Fruit fly (Drosophila melanogaster) whole organism, embryonic: ENCODE results near the gene eIF4G2.

Experiments
- Antp ChIP-seq: fragments of 200-800 bp; sonication (Bioruptor generic); optimal IDR thresholded peaks from 3 replicates; lab custom pipeline; 2016; ENCODE audit warnings: missing biosample characterization, missing genetic modification characterization
- CG1024 ChIP-seq: fragments of 200-800 bp; sonication (Bioruptor generic); IDR thresholded peaks from 2 replicates; pipeline ENCODE4 v1.3.6; 2022; ENCODE audit warnings: missing biosample characterization, missing genetic modification characterization
- CG10543 ChIP-seq: fragments of 200-800 bp; sonication (Bioruptor generic); optimal IDR thresholded peaks from 3 replicates; lab custom pipeline; 2017; ENCODE audit warnings: missing biosample characterization, mild to moderate bottlenecking, missing genetic modification characterization, moderate library complexity
- CG11696 ChIP-seq: fragments of 200-800 bp; sonication (Bioruptor generic); IDR thresholded peaks from 2 replicates; pipeline ENCODE4 v1.3.6; 2022; ENCODE audit warnings: missing biosample characterization, missing genetic modification characterization
- CG1233 ChIP-seq: fragments of 200-800 bp; sonication (Bioruptor generic); optimal IDR thresholded peaks from 4 replicates; lab custom pipeline; 2018; ENCODE audit warnings: missing biosample characterization, mild to moderate bottlenecking, missing genetic modification characterization
- CG13287 ChIP-seq: fragments of 200-800 bp; sonication (Bioruptor generic); IDR thresholded peaks from 2 replicates; pipeline ENCODE4 v1.3.6; 2022; ENCODE audit warnings: missing biosample characterization, missing genetic modification characterization; ENCODE audit not compliant: partially characterized antibody
- CG14710 ChIP-seq: fragments of 200-800 bp; sonication (Bioruptor generic); optimal IDR thresholded peaks from 3 replicates; lab custom pipeline; 2019; ENCODE audit warnings: missing biosample characterization, mild to moderate bottlenecking, missing genetic modification characterization, moderate library complexity
- CG1603 ChIP-seq: fragments of 200-800 bp; sonication (Bioruptor generic); optimal IDR thresholded peaks from 2 replicates; lab custom pipeline; 2019; ENCODE audit warnings: missing biosample characterization, mild to moderate bottlenecking, missing genetic modification characterization, moderate library complexity
- CG16813 ChIP-seq: fragments of 200-800 bp; sonication (Bioruptor generic); IDR thresholded peaks from 3 replicates; pipeline ENCODE4 v1.3.6; 2022; ENCODE audit warnings: missing biosample characterization, missing genetic modification characterization; ENCODE audit not compliant: partially characterized antibody
- CG2678 ChIP-seq: fragments of 200-800 bp; sonication (Bioruptor generic); optimal IDR thresholded peaks from 3 replicates; lab custom pipeline; 2019; ENCODE audit warnings: missing biosample characterization, mild to moderate bottlenecking, missing genetic modification characterization, moderate library complexity
- CG32532 ChIP-seq: fragments of 200-800 bp; sonication (Bioruptor generic); IDR thresholded peaks from 2 replicates; pipeline ENCODE4 v1.3.6; 2022; ENCODE audit warnings: missing biosample characterization, missing genetic modification characterization
- CG34422 ChIP-seq: fragments of 200-800 bp; sonication (Bioruptor generic); IDR thresholded peaks from 3 replicates; pipeline ENCODE4 v1.3.6; 2022; ENCODE audit warnings: missing biosample characterization, missing genetic modification characterization
- CG3847 ChIP-seq: fragments of 200-800 bp; sonication (Bioruptor generic); IDR thresholded peaks from 2 replicates; pipeline ENCODE4 v1.3.6; 2022; ENCODE audit warnings: missing biosample characterization, missing genetic modification characterization
- CG4282 ChIP-seq: fragments of 200-800 bp; sonication (Bioruptor generic); optimal IDR thresholded peaks from 2 replicates; lab custom pipeline; 2016; ENCODE audit warnings: missing biosample characterization, missing genetic modification characterization
- CG4707 ChIP-seq: fragments of 200-800 bp; sonication (Bioruptor generic); optimal IDR thresholded peaks from 2 replicates; lab custom pipeline; 2018; ENCODE audit warnings: missing biosample characterization, mild to moderate bottlenecking, missing genetic modification characterization, moderate library complexity
- CG6683 ChIP-seq: fragments of 200-800 bp; sonication (Bioruptor generic); optimal IDR thresholded peaks from 2 replicates; lab custom pipeline; 2017; ENCODE audit warnings: missing biosample characterization, mild to moderate bottlenecking, missing genetic modification characterization, missing genetic modification reagents
- CG6765 ChIP-seq: fragments of 200-800 bp; sonication (Bioruptor generic); optimal IDR thresholded peaks from 3 replicates; lab custom pipeline; 2017; ENCODE audit warnings: missing biosample characterization, mild to moderate bottlenecking, missing genetic modification characterization
- CG9876 ChIP-seq: fragments of 200-800 bp; sonication (Bioruptor generic); optimal IDR thresholded peaks from 2 replicates; lab custom pipeline; 2016; ENCODE audit warnings: missing biosample characterization, missing genetic modification characterization
- D19A ChIP-seq: fragments of 200-800 bp; optimal IDR thresholded peaks from 3 replicates; lab custom pipeline; 2019; ENCODE audit warnings: missing biosample characterization, mild to moderate bottlenecking, missing genetic modification characterization, moderate library complexity
- Dll ChIP-seq: fragments of 200-800 bp; sonication (Bioruptor generic); IDR thresholded peaks from 4 replicates; pipeline ENCODE4 v1.3.6; 2022; ENCODE audit warnings: missing biosample characterization, missing genetic modification characterization; ENCODE audit not compliant: partially characterized antibody
- Fer3 ChIP-seq: fragments of 200-800 bp; sonication (Bioruptor generic); optimal IDR thresholded peaks from 2 replicates; lab custom pipeline; 2018; ENCODE audit warnings: missing biosample characterization, mild to moderate bottlenecking, missing genetic modification characterization, moderate library complexity
- HLH4C ChIP-seq: fragments of 200-800 bp; sonication (Bioruptor generic); IDR thresholded peaks from 3 replicates; pipeline ENCODE4 v1.3.6; 2022; ENCODE audit warnings: missing biosample characterization, missing genetic modification characterization; ENCODE audit not compliant: partially characterized antibody
- Oli ChIP-seq: fragments of 200-800 bp; sonication (Bioruptor generic); optimal IDR thresholded peaks from 2 replicates; lab custom pipeline; 2018; ENCODE audit warnings: missing biosample characterization, mild to moderate bottlenecking, missing genetic modification characterization, moderate library complexity
- PHDP ChIP-seq: fragments of 200-800 bp; sonication (Bioruptor generic); optimal IDR thresholded peaks from 3 replicates; lab custom pipeline; 2018; ENCODE audit warnings: missing biosample characterization, mild to moderate bottlenecking, missing genetic modification characterization, moderate library complexity
- Sox100B ChIP-seq: fragments of 200-800 bp; sonication (Bioruptor generic); optimal IDR thresholded peaks from 3 replicates; lab custom pipeline; 2018; ENCODE audit warnings: missing biosample characterization, mild to moderate bottlenecking, missing genetic modification characterization
- TFAM ChIP-seq: fragments of 200-800 bp; sonication (Bioruptor generic); optimal IDR thresholded peaks from 2 replicates; lab custom pipeline; 2017; ENCODE audit warnings: missing biosample characterization, missing genetic modification characterization, inconsistent platforms
- Vsx1 ChIP-seq: fragments of 200-800 bp; sonication (Bioruptor generic); optimal IDR thresholded peaks from 2 replicates; lab custom pipeline; 2017; ENCODE audit warnings: missing biosample characterization, mild to moderate bottlenecking, missing genetic modification characterization, missing genetic modification reagents
- ac ChIP-seq: fragments of 200-800 bp; sonication (Bioruptor generic); optimal IDR thresholded peaks from 3 replicates; lab custom pipeline; 2017; ENCODE audit warnings: missing biosample characterization, mild to moderate bottlenecking, missing genetic modification characterization
- ash1 ChIP-seq: fragments of 200-800 bp; sonication (Bioruptor generic); optimal IDR thresholded peaks from 2 replicates; lab custom pipeline; 2018; ENCODE audit warnings: missing biosample characterization, mild to moderate bottlenecking, missing genetic modification characterization
- btn ChIP-seq: fragments of 200-800 bp; sonication (Bioruptor generic); optimal IDR thresholded peaks from 2 replicates; lab custom pipeline; 2016; ENCODE audit warnings: missing biosample characterization, missing genetic modification characterization
- croc ChIP-seq: fragments of 200-800 bp; sonication (Bioruptor generic); conservative IDR thresholded peaks from 3 replicates; pipeline ENCODE4 v1.3.6; 2022; ENCODE audit warnings: missing biosample characterization, missing genetic modification characterization
- dysf ChIP-seq: fragments of 200-800 bp; sonication (Bioruptor generic); IDR thresholded peaks from 3 replicates; pipeline ENCODE4 v1.3.6; 2022; ENCODE audit warnings: missing biosample characterization, missing genetic modification characterization
- emc ChIP-seq: fragments of 200-800 bp; sonication (Bioruptor generic); optimal IDR thresholded peaks from 2 replicates; lab custom pipeline; 2016; ENCODE audit warnings: missing biosample characterization, missing genetic modification characterization
- fd64A ChIP-seq: fragments of 200-800 bp; sonication (Bioruptor generic); optimal IDR thresholded peaks from 3 replicates; lab custom pipeline; 2018; ENCODE audit warnings: missing biosample characterization, mild to moderate bottlenecking, missing genetic modification characterization
- fd96Cb ChIP-seq: fragments of 200-800 bp; sonication (Bioruptor generic); optimal IDR thresholded peaks from 2 replicates; lab custom pipeline; 2018; ENCODE audit warnings: missing biosample characterization, mild to moderate bottlenecking, missing genetic modification characterization, moderate library complexity
- jumu ChIP-seq: fragments of 200-800 bp; sonication (Bioruptor generic); optimal IDR thresholded peaks from 3 replicates; lab custom pipeline; 2016; ENCODE audit warnings: missing biosample characterization, missing genetic modification characterization
- lbe ChIP-seq: fragments of 200-800 bp; sonication (Bioruptor generic); optimal IDR thresholded peaks from 2 replicates; lab custom pipeline; 2016; ENCODE audit warnings: missing biosample characterization, mild to moderate bottlenecking, missing genetic modification characterization
- lola ChIP-seq, 3 experiments: fragments of >200 bp in 2 of 3; fragments of 200-800 bp in 1 of 3; sonication (Bioruptor generic) in 1 of 3; optimal IDR thresholded peaks; 2 replicates each; lab custom pipeline; 2017 to 2019; ENCODE audit warnings: missing biosample characterization in 3 of 3, missing genetic modification characterization in 3 of 3, mild to moderate bottlenecking in 1 of 3, moderate library complexity in 1 of 3
- mld ChIP-seq: fragments of 200-800 bp; sonication (Bioruptor generic); IDR thresholded peaks from 3 replicates; pipeline ENCODE4 v1.3.6; 2022; ENCODE audit warnings: missing biosample characterization, missing genetic modification characterization; ENCODE audit not compliant: partially characterized antibody
- nerfin-1 ChIP-seq: fragments of 200-800 bp; sonication (Bioruptor generic); optimal IDR thresholded peaks from 3 replicates; lab custom pipeline; 2019; ENCODE audit warnings: missing biosample characterization, mild to moderate bottlenecking, missing genetic modification characterization, moderate library complexity
- run ChIP-seq: fragments of 200-800 bp; sonication (Bioruptor generic); optimal IDR thresholded peaks from 3 replicates; lab custom pipeline; 2018; ENCODE audit warnings: missing biosample characterization, mild to moderate bottlenecking, missing genetic modification characterization
- schlank ChIP-seq: fragments of 200-800 bp; sonication (Bioruptor generic); optimal IDR thresholded peaks from 2 replicates; lab custom pipeline; 2018; ENCODE audit warnings: missing biosample characterization, mild to moderate bottlenecking, missing genetic modification characterization
- sqz ChIP-seq: fragments of 200-800 bp; sonication (Bioruptor generic); optimal IDR thresholded peaks from 3 replicates; lab custom pipeline; 2018; ENCODE audit warnings: missing biosample characterization, mild to moderate bottlenecking, missing genetic modification characterization
- trh ChIP-seq: fragments of 200-800 bp; sonication (Bioruptor generic); optimal IDR thresholded peaks from 2 replicates; lab custom pipeline; 2016; ENCODE audit warnings: missing biosample characterization, missing genetic modification characterization
- wek ChIP-seq: fragments of 200-800 bp; sonication (Bioruptor generic); optimal IDR thresholded peaks from 3 replicates; lab custom pipeline; 2018; ENCODE audit warnings: missing biosample characterization, mild to moderate bottlenecking, missing genetic modification characterization, moderate library complexity
- zen2 ChIP-seq: fragments of 200-800 bp; sonication (Bioruptor generic); IDR thresholded peaks from 3 replicates; pipeline ENCODE4 v1.3.6; 2022; ENCODE audit warnings: missing biosample characterization, missing genetic modification characterization; ENCODE audit not compliant: partially characterized antibody
- zf30C ChIP-seq: fragments of 200-800 bp; sonication (Bioruptor generic); optimal IDR thresholded peaks from 3 replicates; lab custom pipeline; 2018; ENCODE audit warnings: missing biosample characterization, mild to moderate bottlenecking, missing genetic modification characterization
- zfh2 ChIP-seq: fragments of 200-800 bp; sonication (Bioruptor generic); optimal IDR thresholded peaks from 2 replicates; lab custom pipeline; 2016; ENCODE audit warnings: missing biosample characterization, missing genetic modification characterization

The eIF4G2 gene

dm6 chr3R:23781466-23781935 is 37.5 kb downstream of the eIF4G2 start, which contains the start of the genes Nup98-96 and mbc (continued):
- TF ChIP-seq lola (GFP tag; optimal IDR thresholded peaks at IDR 0.05; lab: Kevin White, UChicago) (peak in 2 of 3 experiments; percentile 84 to 96), sqz (peak; percentile 31), dysf (GFP tag; lab: Robert Waterston, UW) (peak; percentile 89), trh (GFP tag; lab: Kevin White, UChicago) (peak; percentile 80), CG9876 (GFP tag; lab: Kevin White, UChicago) (peak; percentile 91), emc (GFP tag; lab: Kevin White, UChicago) (peak; percentile 84), Oli (tag; lab: Kevin White, UChicago) (peak; percentile 82), Vsx1 (GFP tag; lab: Kevin White, UChicago) (peak; percentile 98), CG2678 (peak; percentile 85), CG4282 (peak; percentile 59), CG14710 (tag; lab: Kevin White, UChicago) (peak; percentile 94), CG6683 (GFP tag; lab: Kevin White, UChicago) (no peak), CG1024 (GFP tag; lab: Robert Waterston, UW) (no peak; the same call in none of the 2 replicates), CG10543 (GFP tag; lab: Kevin White, UChicago) (peak; percentile 89), wek (GFP tag; lab: Kevin White, UChicago) (peak; percentile 93), CG34422 (GFP tag; lab: Robert Waterston, UW) (peak; percentile 86), Sox100B (GFP tag; lab: Kevin White, UChicago) (peak; percentile 31), ash1 (GFP tag; lab: Kevin White, UChicago) (peak; percentile 8), TFAM (GFP tag; lab: Kevin White, UChicago) (peak; percentile 50), CG32532 (GFP tag; lab: Robert Waterston, UW) (peak; percentile 85), zfh2 (GFP tag; lab: Kevin White, UChicago) (peak; percentile 94), CG3847 (peak; percentile 91), Fer3 (tag; lab: Kevin White, UChicago) (peak; percentile 72), HLH4C (GFP tag; lab: Robert Waterston, UW) (peak; percentile 54; the same call in 2 of the 3 replicates), mld (GFP tag; lab: Robert Waterston, UW) (no peak), PHDP (tag; lab: Kevin White, UChicago) (peak; percentile 80), schlank (tag; lab: Kevin White, UChicago) (peak; percentile 53), croc (GFP tag; lab: Robert Waterston, UW) (peak; percentile 82), zf30C (peak; percentile 97), btn (GFP tag; lab: Kevin White, UChicago) (peak; percentile 58), CG6765 (GFP tag; lab: Kevin White, UChicago) (peak; percentile 61), run (peak; percentile 6), CG1233 (GFP tag; lab: Kevin White, UChicago) (peak; percentile 58), zen2 (GFP tag; lab: Robert Waterston, UW) (no peak), jumu (peak; percentile 94), Antp (GFP tag; lab: Kevin White, UChicago) (peak; percentile 92), CG16813 (GFP tag; lab: Robert Waterston, UW) (no peak; the same call in 2 of the 3 replicates), fd96Cb (peak; percentile 78), lbe (GFP tag; lab: Kevin White, UChicago) (peak; percentile 30), nerfin-1 (tag; lab: Kevin White, UChicago) (peak; percentile 72), ac (GFP tag; lab: Kevin White, UChicago) (no peak), Dll (0 out of 4 replicates have a peak, but pooled peaks have one; percentile 40), CG4707 (peak; percentile 50), CG1603 (peak; percentile 83), CG13287 (GFP tag; lab: Robert Waterston, UW) (0 out of 2 replicates have a peak, but pooled peaks have one; percentile 36), CG11696 (GFP tag; lab: Robert Waterston, UW) (no peak; the same call in 1 of the 2 replicates), D19A (tag; lab: Kevin White, UChicago) (peak; percentile 68), fd64A (GFP tag; lab: Kevin White, UChicago) (no peak)
